Fruit fly (Drosophila melanogaster) whole organism, adult: ENCODE results near the gene hiw.

ENCODE experiments used
- CG11617 ChIP-seq: fragments of 200-800 bp; sonication (Bioruptor generic); optimal IDR thresholded peaks from 2 replicates; lab custom pipeline; 2017; ENCODE audit warnings: mild to moderate bottlenecking, missing biosample characterization, missing genetic modification reagents, missing genetic modification characterization
- CG12768 ChIP-seq: fragments of 200-800 bp; sonication (Bioruptor generic); optimal IDR thresholded peaks from 2 replicates; lab custom pipeline; 2017; ENCODE audit warnings: missing biosample characterization, missing genetic modification characterization, mild to moderate bottlenecking, moderate library complexity, missing genetic modification reagents
- CG33017 ChIP-seq: fragments of 200-800 bp; sonication (Bioruptor generic); optimal IDR thresholded peaks from 2 replicates; lab custom pipeline; 2018; ENCODE audit warnings: missing biosample characterization, mild to moderate bottlenecking, missing genetic modification characterization, moderate library complexity
- CG5204 ChIP-seq: fragments of 200-800 bp; sonication (Bioruptor generic); optimal IDR thresholded peaks from 2 replicates; lab custom pipeline; 2016; ENCODE audit warnings: missing biosample characterization, missing genetic modification characterization
- CG7045 ChIP-seq: fragments of 200-800 bp; sonication (Bioruptor generic); optimal IDR thresholded peaks from 2 replicates; lab custom pipeline; 2017; ENCODE audit warnings: missing biosample characterization, mild to moderate bottlenecking, missing genetic modification characterization
- CG7101 ChIP-seq: fragments of 200-800 bp; sonication (Bioruptor generic); optimal IDR thresholded peaks from 2 replicates; lab custom pipeline; 2018; ENCODE audit warnings: missing biosample characterization, mild to moderate bottlenecking, missing genetic modification characterization, moderate library complexity
- Clk ChIP-seq: fragments of 200-800 bp; sonication (Bioruptor generic); optimal IDR thresholded peaks from 2 replicates; lab custom pipeline; 2017; ENCODE audit warnings: missing biosample characterization, missing genetic modification characterization
- Crg-1 ChIP-seq: fragments of 200-800 bp; sonication (Bioruptor generic); optimal IDR thresholded peaks from 2 replicates; lab custom pipeline; 2016; ENCODE audit warnings: missing biosample characterization, missing genetic modification characterization
- Hr96 ChIP-seq: fragments of 200-800 bp; sonication (Bioruptor generic); optimal IDR thresholded peaks from 2 replicates; lab custom pipeline; 2016; ENCODE audit warnings: missing biosample characterization, missing genetic modification characterization
- Mnt ChIP-seq: fragments of 200-800 bp; sonication (Bioruptor generic); optimal IDR thresholded peaks from 2 replicates; lab custom pipeline; 2016; ENCODE audit warnings: missing biosample characterization, mild to moderate bottlenecking, missing genetic modification characterization
- cnc ChIP-seq, 2 experiments: fragments of >200 bp; optimal IDR thresholded peaks; 2 replicates each; lab custom pipeline; 2017
- kay ChIP-seq: fragments of 200-800 bp; sonication (Bioruptor generic); peaks from one replicate; lab custom pipeline; 2016; ENCODE audit warnings: missing biosample characterization, missing genetic modification characterization, borderline replicate concordance
- tj ChIP-seq: fragments of 200-800 bp; sonication (Bioruptor generic); optimal IDR thresholded peaks from 3 replicates; lab custom pipeline; 2017; ENCODE audit warnings: missing biosample characterization, mild to moderate bottlenecking, missing genetic modification characterization, moderate library complexity
- toe ChIP-seq: fragments of 200-800 bp; sonication (Bioruptor generic); optimal IDR thresholded peaks from 2 replicates; lab custom pipeline; 2016; ENCODE audit warnings: missing biosample characterization, missing genetic modification characterization

- TF ChIP-seq kay (GFP tag; lab: Kevin White, UChicago), result no peak
- no peak for TF ChIP-seq cnc (optimal IDR thresholded peaks at IDR 0.05; lab: Kevin White, UChicago)
- TF ChIP-seq Crg-1 (GFP tag; lab: Kevin White, UChicago), result no peak
- TF ChIP-seq CG33017 (tag; lab: Kevin White, UChicago), result no peak
- no peak for TF ChIP-seq Clk (GFP tag; lab: Kevin White, UChicago)
- TF ChIP-seq CG7045, result no peak
- TF ChIP-seq toe (GFP tag; lab: Kevin White, UChicago), result no peak
- TF ChIP-seq Hr96 (GFP tag; lab: Kevin White, UChicago), result no peak
- TF ChIP-seq CG11617, result no peak
- no peak for TF ChIP-seq CG7101 (tag; lab: Kevin White, UChicago)
- TF ChIP-seq tj (GFP tag; lab: Kevin White, UChicago), result no peak
- TF ChIP-seq Mnt (GFP tag; lab: Kevin White, UChicago), result no peak
- TF ChIP-seq CG12768 (GFP tag; lab: Kevin White, UChicago), result no peak
- no peak for TF ChIP-seq CG5204 (GFP tag; lab: Kevin White, UChicago)
Observed at dm6 chrX:15029864-15030263, 33.4 kb downstream of the hiw start.
